Fruit fly (Drosophila melanogaster) whole organism, embryonic: ENCODE results near the gene SREBP.

Source experiments
- Aef1 ChIP-seq: fragments of 200-800 bp; sonication (Bioruptor generic); IDR thresholded peaks from 3 replicates; pipeline ENCODE4 v1.3.6; 2022; ENCODE audit warnings: missing biosample characterization, missing genetic modification characterization
- Atf6 ChIP-seq: fragments of 200-800 bp; sonication (Bioruptor generic); IDR thresholded peaks from 2 replicates; pipeline ENCODE4 v1.3.6; 2022; ENCODE audit warnings: missing biosample characterization, missing genetic modification characterization
- CG10209 ChIP-seq: fragments of 200-800 bp; sonication (Bioruptor generic); optimal IDR thresholded peaks from 3 replicates; lab custom pipeline; 2017; ENCODE audit warnings: missing biosample characterization, mild to moderate bottlenecking, missing genetic modification characterization, missing genetic modification reagents
- CG10979 ChIP-seq: fragments of 200-800 bp; sonication (Bioruptor generic); optimal IDR thresholded peaks from 2 replicates; lab custom pipeline; 2018; ENCODE audit warnings: missing biosample characterization, mild to moderate bottlenecking, missing genetic modification characterization, moderate library complexity
- CG11398 ChIP-seq: fragments of 200-800 bp; sonication (Bioruptor generic); optimal IDR thresholded peaks from 2 replicates; lab custom pipeline; 2016; ENCODE audit warnings: missing biosample characterization, missing genetic modification characterization
- CG11723 ChIP-seq: fragments of 200-800 bp; sonication (Bioruptor generic); optimal IDR thresholded peaks from 2 replicates; lab custom pipeline; 2017; ENCODE audit warnings: missing biosample characterization, mild to moderate bottlenecking, missing genetic modification characterization
- CG13424 ChIP-seq: fragments of 200-800 bp; sonication (Bioruptor generic); optimal IDR thresholded peaks from 2 replicates; lab custom pipeline; 2019; ENCODE audit warnings: missing biosample characterization, mild to moderate bottlenecking, missing genetic modification characterization, moderate library complexity
- CG14667 ChIP-seq: fragments of 200-800 bp; sonication (Bioruptor generic); IDR thresholded peaks from 2 replicates; pipeline ENCODE4 v1.3.6; 2022; ENCODE audit warnings: missing biosample characterization, missing genetic modification characterization
- CG17328 ChIP-seq: fragments of 200-800 bp; sonication (Bioruptor generic); IDR thresholded peaks from 2 replicates; pipeline ENCODE4 v1.3.6; 2022; ENCODE audit warnings: missing biosample characterization, missing genetic modification characterization
- CG17359 ChIP-seq: fragments of 200-800 bp; sonication (Bioruptor generic); optimal IDR thresholded peaks from 3 replicates; lab custom pipeline; 2018; ENCODE audit warnings: missing biosample characterization, mild to moderate bottlenecking, missing genetic modification characterization, moderate library complexity
- CG18011 ChIP-seq: fragments of 200-800 bp; sonication (Bioruptor generic); optimal IDR thresholded peaks from 2 replicates; lab custom pipeline; 2017; ENCODE audit warnings: missing biosample characterization, missing genetic modification characterization, mild to moderate bottlenecking, moderate library complexity, missing genotype
- CG1832 ChIP-seq: fragments of 200-800 bp; sonication (Bioruptor generic); optimal IDR thresholded peaks from 2 replicates; lab custom pipeline; 2017; ENCODE audit warnings: missing biosample characterization, mild to moderate bottlenecking, missing genetic modification characterization, inconsistent platforms
- CG2678 ChIP-seq: fragments of 200-800 bp; sonication (Bioruptor generic); optimal IDR thresholded peaks from 3 replicates; lab custom pipeline; 2019; ENCODE audit warnings: missing biosample characterization, mild to moderate bottlenecking, missing genetic modification characterization, moderate library complexity
- CG4282 ChIP-seq: fragments of 200-800 bp; sonication (Bioruptor generic); optimal IDR thresholded peaks from 2 replicates; lab custom pipeline; 2016; ENCODE audit warnings: missing biosample characterization, missing genetic modification characterization
- CG6272 ChIP-seq: fragments of 200-800 bp; sonication (Bioruptor generic); IDR thresholded peaks from 2 replicates; pipeline ENCODE4 v1.3.6; 2022; ENCODE audit warnings: missing biosample characterization, missing genetic modification characterization
- CG6791 ChIP-seq: fragments of 200-800 bp; sonication (Bioruptor generic); IDR thresholded peaks from 3 replicates; pipeline ENCODE4 v1.3.6; 2022; ENCODE audit warnings: missing biosample characterization, missing genetic modification characterization; ENCODE audit not compliant: partially characterized antibody
- CG6813 ChIP-seq: fragments of 200-800 bp; sonication (Bioruptor generic); optimal IDR thresholded peaks from 2 replicates; lab custom pipeline; 2017; ENCODE audit warnings: missing biosample characterization, missing genetic modification characterization, mild to moderate bottlenecking, moderate library complexity, missing genetic modification reagents
- CG7839 ChIP-seq: fragments of 200-800 bp; sonication (Bioruptor generic); optimal IDR thresholded peaks from 3 replicates; lab custom pipeline; 2018; ENCODE audit warnings: missing biosample characterization, mild to moderate bottlenecking, missing genetic modification characterization, moderate library complexity
- CG8359 ChIP-seq: fragments of 200-800 bp; sonication (Bioruptor generic); optimal IDR thresholded peaks from 2 replicates; lab custom pipeline; 2017; ENCODE audit warnings: missing biosample characterization, mild to moderate bottlenecking, missing genetic modification characterization, borderline replicate concordance
- CG8388 ChIP-seq: fragments of 200-800 bp; sonication (Bioruptor generic); optimal IDR thresholded peaks from 2 replicates; lab custom pipeline; 2019; ENCODE audit warnings: missing biosample characterization, mild to moderate bottlenecking, missing genetic modification characterization, moderate library complexity
- CG8478 ChIP-seq: fragments of >200 bp; optimal IDR thresholded peaks from 2 replicates; lab custom pipeline; 2018
- CG8765 ChIP-seq: fragments of 200-800 bp; sonication (Bioruptor generic); IDR thresholded peaks from 2 replicates; pipeline ENCODE4 v1.3.6; 2022; ENCODE audit warnings: missing biosample characterization, missing genetic modification characterization
- CHES-1-like ChIP-seq: fragments of 200-800 bp; sonication (Bioruptor generic); optimal IDR thresholded peaks from 2 replicates; lab custom pipeline; 2016; ENCODE audit warnings: missing biosample characterization, missing genetic modification characterization
- Dip2 ChIP-seq: fragments of 200-800 bp; sonication (Bioruptor generic); IDR thresholded peaks from 2 replicates; pipeline ENCODE4 v1.3.6; 2022; ENCODE audit warnings: missing biosample characterization, missing genetic modification characterization
- E2f2 ChIP-seq: fragments of 200-800 bp; sonication (Bioruptor generic); IDR thresholded peaks from 2 replicates; pipeline ENCODE4 v1.3.6; 2022; ENCODE audit warnings: missing biosample characterization, missing genetic modification characterization
- ERR ChIP-seq: fragments of 200-800 bp; sonication (Bioruptor generic); optimal IDR thresholded peaks from 2 replicates; lab custom pipeline; 2016; ENCODE audit warnings: missing biosample characterization, missing genetic modification characterization
- H15 ChIP-seq: fragments of 200-800 bp; sonication (Bioruptor generic); IDR thresholded peaks from 3 replicates; pipeline ENCODE4 v1.3.6; 2022; ENCODE audit warnings: missing biosample characterization, missing genetic modification characterization
- Lim3 ChIP-seq: fragments of 200-800 bp; sonication (Bioruptor generic); IDR thresholded peaks from 2 replicates; pipeline ENCODE4 v1.3.6; 2022; ENCODE audit warnings: missing biosample characterization, missing genetic modification characterization
- NC2β ChIP-seq: fragments of 200-800 bp; sonication (Bioruptor generic); optimal IDR thresholded peaks from 2 replicates; lab custom pipeline; 2016; ENCODE audit warnings: missing biosample characterization, missing genetic modification characterization
- Sin3A ChIP-seq: fragments of >200 bp; optimal IDR thresholded peaks from 2 replicates; lab custom pipeline; 2018
- ato ChIP-seq: fragments of 200-800 bp; sonication (Bioruptor generic); IDR thresholded peaks from 2 replicates; pipeline ENCODE4 v1.3.6; 2022; ENCODE audit warnings: missing biosample characterization, missing genetic modification characterization; ENCODE audit not compliant: partially characterized antibody
- bbx ChIP-seq: fragments of 200-800 bp; sonication (Bioruptor generic); IDR thresholded peaks from 2 replicates; pipeline ENCODE4 v1.3.6; 2022; ENCODE audit warnings: missing biosample characterization, missing genetic modification characterization; ENCODE audit not compliant: partially characterized antibody
- bigmax ChIP-seq: fragments of 200-800 bp; sonication (Bioruptor generic); optimal IDR thresholded peaks from 2 replicates; lab custom pipeline; 2018; ENCODE audit warnings: missing biosample characterization, mild to moderate bottlenecking, missing genetic modification characterization
- bsh ChIP-seq, 2 experiments: fragments of 200-800 bp; sonication (Bioruptor generic); optimal IDR thresholded peaks; 2 replicates each; lab custom pipeline; 2017 to 2018; ENCODE audit warnings: mild to moderate bottlenecking in 2 of 2, missing biosample characterization in 2 of 2, missing genetic modification characterization in 2 of 2, moderate library complexity in 1 of 2
- cas ChIP-seq: fragments of 200-800 bp; sonication (Bioruptor generic); IDR thresholded peaks from 2 replicates; pipeline ENCODE4 v1.3.6; 2022; ENCODE audit warnings: missing biosample characterization, missing genetic modification characterization
- disco-r ChIP-seq: fragments of 200-800 bp; sonication (Bioruptor generic); optimal IDR thresholded peaks from 2 replicates; lab custom pipeline; 2016; ENCODE audit warnings: missing biosample characterization, missing genetic modification characterization
- dpn ChIP-seq, 2 experiments: fragments of 200-800 bp; sonication (Bioruptor generic); optimal IDR thresholded peaks; 3 replicates each; lab custom pipeline; 2016; ENCODE audit warnings: missing biosample characterization in 2 of 2, missing genetic modification characterization in 2 of 2
- en ChIP-seq: fragments of 200-800 bp; sonication (Bioruptor generic); optimal IDR thresholded peaks from 2 replicates; lab custom pipeline; 2016; ENCODE audit warnings: missing biosample characterization, missing genetic modification characterization
- gce ChIP-seq: fragments of 200-800 bp; sonication (Bioruptor generic); IDR thresholded peaks from 3 replicates; pipeline ENCODE4 v1.3.6; 2022; ENCODE audit warnings: missing biosample characterization, missing genetic modification characterization
- ind ChIP-seq: fragments of 200-800 bp; sonication (Bioruptor generic); optimal IDR thresholded peaks from 3 replicates; lab custom pipeline; 2016; ENCODE audit warnings: missing biosample characterization, missing genetic modification characterization
- jigr1 ChIP-seq: fragments of 200-800 bp; sonication (Bioruptor generic); IDR thresholded peaks from 3 replicates; pipeline ENCODE4 v1.3.6; 2022; ENCODE audit warnings: missing biosample characterization, missing genetic modification characterization
- odd ChIP-seq: fragments of 200-800 bp; sonication (Bioruptor generic); optimal IDR thresholded peaks from 2 replicates; lab custom pipeline; 2017; ENCODE audit warnings: missing biosample characterization, mild to moderate bottlenecking, missing genetic modification characterization
- ro ChIP-seq: fragments of 200-800 bp; sonication (Bioruptor generic); IDR thresholded peaks from 2 replicates; pipeline ENCODE4 v1.3.6; 2022; ENCODE audit warnings: missing biosample characterization, missing genetic modification characterization
- shn ChIP-seq: fragments of 200-800 bp; sonication (Bioruptor generic); optimal IDR thresholded peaks from 3 replicates; lab custom pipeline; 2016; ENCODE audit warnings: missing biosample characterization, missing genetic modification characterization
- stc ChIP-seq: fragments of 200-800 bp; sonication (Bioruptor generic); IDR thresholded peaks from 2 replicates; pipeline ENCODE4 v1.3.6; 2022; ENCODE audit warnings: missing biosample characterization, missing genetic modification characterization
- tap ChIP-seq: fragments of 200-800 bp; optimal IDR thresholded peaks from 3 replicates; lab custom pipeline; 2019; ENCODE audit warnings: missing biosample characterization, mild to moderate bottlenecking, missing genetic modification characterization, moderate library complexity
- tll ChIP-seq, 2 experiments: fragments of 200-800 bp in 1 of 2; fragments of >200 bp in 1 of 2; sonication (Bioruptor generic) in 1 of 2; optimal IDR thresholded peaks; 2 replicates each; lab custom pipeline; 2017 to 2019; ENCODE audit warnings: missing biosample characterization in 2 of 2, missing genetic modification characterization in 2 of 2, mild to moderate bottlenecking in 1 of 2, moderate library complexity in 1 of 2
- tna ChIP-seq: fragments of 200-800 bp; sonication (Bioruptor generic); IDR thresholded peaks from 2 replicates; pipeline ENCODE4 v1.3.6; 2022; ENCODE audit warnings: missing biosample characterization, missing genetic modification characterization; ENCODE audit not compliant: partially characterized antibody
- trem ChIP-seq: fragments of 200-800 bp; optimal IDR thresholded peaks from 3 replicates; lab custom pipeline; 2019; ENCODE audit warnings: missing biosample characterization, mild to moderate bottlenecking, missing genetic modification characterization, moderate library complexity
- twi ChIP-seq: fragments of 200-800 bp; optimal IDR thresholded peaks from 2 replicates; lab custom pipeline; 2019; ENCODE audit warnings: missing biosample characterization, mild to moderate bottlenecking, missing genetic modification characterization, moderate library complexity
- vvl ChIP-seq: fragments of 200-800 bp; sonication (Bioruptor generic); IDR thresholded peaks from 2 replicates; pipeline ENCODE4 v1.3.6; 2022; ENCODE audit warnings: missing biosample characterization, missing genetic modification characterization
- zfh2 ChIP-seq: fragments of 200-800 bp; sonication (Bioruptor generic); optimal IDR thresholded peaks from 2 replicates; lab custom pipeline; 2016; ENCODE audit warnings: missing biosample characterization, missing genetic modification characterization

The SREBP gene

DNA sequence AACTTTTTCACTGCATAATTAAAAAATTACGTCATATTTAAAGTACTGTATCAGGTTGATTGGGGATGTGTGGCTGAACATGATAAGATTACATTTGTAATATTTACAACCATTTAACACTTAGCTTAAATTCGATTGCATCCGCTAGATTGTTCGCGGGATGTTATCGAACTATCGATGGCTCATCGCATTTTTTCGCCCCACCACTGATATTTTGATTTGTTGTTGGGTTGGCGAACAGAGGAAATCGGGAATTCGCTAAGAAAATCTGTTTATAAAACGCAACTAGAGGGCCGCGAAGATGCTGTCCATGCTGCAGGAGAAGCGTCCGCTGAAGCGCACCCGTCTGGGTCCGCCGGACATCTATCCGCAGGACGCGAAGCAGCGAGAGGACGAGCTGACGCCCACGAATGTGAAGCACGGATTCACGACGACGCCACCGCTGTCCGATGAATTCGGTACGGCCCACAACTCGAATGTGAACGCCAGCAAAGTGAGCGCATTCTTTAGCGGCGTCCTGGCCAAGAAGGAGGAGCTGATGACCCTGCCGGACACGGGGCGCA, 42.7 kb downstream of the SREBP start, which contains the start of gene kto (continued):
- TF ChIP-seq trem = peak; percentile 34
- no peak for TF ChIP-seq bigmax
- no peak for TF ChIP-seq Atf6 (GFP tag; lab: Robert Waterston, UW)
- TF ChIP-seq disco-r (GFP tag; lab: Kevin White, UChicago) = no peak
- TF ChIP-seq CG8388 (GFP tag; lab: Kevin White, UChicago) = no peak
- TF ChIP-seq bsh (GFP tag; optimal IDR thresholded peaks at IDR 0.05; lab: Kevin White, UChicago) = no peak
- TF ChIP-seq zfh2 (GFP tag; lab: Kevin White, UChicago) = no peak
- no peak for TF ChIP-seq CG2678
- TF ChIP-seq CG6791 = peak; percentile 91
- no peak for TF ChIP-seq Dip2
- no peak for TF ChIP-seq CG6813 (GFP tag; lab: Kevin White, UChicago)
- no peak for TF ChIP-seq CG17359 (tag; lab: Kevin White, UChicago)
- no peak for TF ChIP-seq tap (tag; lab: Kevin White, UChicago)
- TF ChIP-seq shn (GFP tag; lab: Kevin White, UChicago) = no peak
- peak; percentile 92 for TF ChIP-seq bbx (GFP tag; lab: Robert Waterston, UW)
- no peak for TF ChIP-seq CG4282 (GFP tag; lab: Kevin White, UChicago)
- TF ChIP-seq jigr1 = no peak
- no peak for TF ChIP-seq ro (GFP tag; lab: Robert Waterston, UW)
- peak; percentile 68 for TF ChIP-seq Aef1
- TF ChIP-seq CG7839 (tag; lab: Kevin White, UChicago) = no peak
- TF ChIP-seq dpn (GFP tag; optimal IDR thresholded peaks at IDR 0.05; lab: Kevin White, UChicago) = no peak
- peak; percentile 97 for TF ChIP-seq E2f2 (GFP tag; lab: Robert Waterston, UW)
- no peak for TF ChIP-seq odd (GFP tag; lab: Kevin White, UChicago)
- TF ChIP-seq CHES-1-like = no peak
- TF ChIP-seq Sin3A (lab: Kevin White, UChicago) = peak; percentile 16
- peak; percentile 86 for TF ChIP-seq ato (GFP tag; lab: Robert Waterston, UW)
- no peak for TF ChIP-seq ind (GFP tag; lab: Kevin White, UChicago)
- TF ChIP-seq H15 (GFP tag; lab: Robert Waterston, UW) = no peak
- TF ChIP-seq CG18011 (GFP tag; lab: Kevin White, UChicago) = no peak
- TF ChIP-seq vvl (GFP tag; lab: Robert Waterston, UW) = no peak
- no peak for TF ChIP-seq CG1832 (GFP tag; lab: Kevin White, UChicago)
- TF ChIP-seq ERR (GFP tag; lab: Kevin White, UChicago) = no peak
- no peak for TF ChIP-seq CG14667 (GFP tag; lab: Robert Waterston, UW)
- no peak for TF ChIP-seq CG6272
- TF ChIP-seq cas (GFP tag; lab: Robert Waterston, UW) = no peak
- TF ChIP-seq CG8765 (GFP tag; lab: Robert Waterston, UW) = no peak
- TF ChIP-seq Lim3 (GFP tag; lab: Robert Waterston, UW) = no peak
- no peak for TF ChIP-seq CG11723 (GFP tag; lab: Kevin White, UChicago)
- TF ChIP-seq CG13424 (tag; lab: Kevin White, UChicago) = no peak
- no peak for TF ChIP-seq twi
- no peak for TF ChIP-seq CG10979
- TF ChIP-seq tna (GFP tag; lab: Robert Waterston, UW) = peak; percentile 87
- TF ChIP-seq CG8359 = no peak
- TF ChIP-seq stc (GFP tag; lab: Robert Waterston, UW) = no peak
- no peak for TF ChIP-seq CG8478 (lab: Kevin White, UChicago)
- no peak for TF ChIP-seq tll (GFP tag; optimal IDR thresholded peaks at IDR 0.05; lab: Kevin White, UChicago)
- TF ChIP-seq CG10209 = no peak
- TF ChIP-seq en = no peak
- TF ChIP-seq gce = no peak
- no peak for TF ChIP-seq NC2β (GFP tag; lab: Kevin White, UChicago)
- no peak for TF ChIP-seq CG17328 (GFP tag; lab: Robert Waterston, UW)
- TF ChIP-seq CG11398 = no peak
